Worm (Caenorhabditis elegans) whole organism, dauer: ENCODE results near the gene Y50E8A.5.

ENCODE experiments used
- unc-62 ChIP-seq: sonication (generic microtip); optimal IDR thresholded peaks from 2 replicates; lab custom pipeline; 2017; ENCODE audit warnings: missing biosample characterization, missing genetic modification reagents, missing genetic modification characterization

Gene Y50E8A.5

ce11 chrV:14726596-14726995, 10.2 kb downstream of the Y50E8A.5 start, which contains the start of gene Y50E8A.1:
Gene Y50E8A.1 (plus strand): TSS chrV:14726896.
- TF ChIP-seq unc-62, result no peak

ce11 chrV:14725409-14725808, 11.3 kb downstream of the Y50E8A.5 start:
- TF ChIP-seq unc-62, result no peak

ce11 chrV:14723020-14723419, 13.7 kb downstream of the Y50E8A.5 start, which contains the start of gene R08A2.7:
Gene R08A2.7 (plus strand): TSS chrV:14723320.
- TF ChIP-seq unc-62, result no peak

ce11 chrV:14719491-14719890, 17.3 kb downstream of the Y50E8A.5 start, which contains the start of gene R08A2.1:
Gene R08A2.1 (minus strand): TSS chrV:14719591.
- TF ChIP-seq unc-62, result no peak

ce11 chrV:14716114-14716513, 20.6 kb downstream of the Y50E8A.5 start, which contains the start of gene fbxa-147:
Gene fbxa-147 (plus strand): TSS chrV:14716499.
- TF ChIP-seq unc-62, result no peak

- TF ChIP-seq unc-62, result no peak
Measured at ce11 chrV:14715608-14716007, 21.1 kb downstream of the Y50E8A.5 start, which contains the start of gene R08A2.2. Gene R08A2.2 (minus strand): TSS chrV:14715708.

ce11 chrV:14712316-14712715, 24.4 kb downstream of the Y50E8A.5 start, which contains the start of gene R08A2.5:
Gene R08A2.5 (plus strand): TSS chrV:14712616.
- no peak for TF ChIP-seq unc-62

- TF ChIP-seq unc-62, result no peak
Measured at ce11 chrV:14711077-14711476, 25.7 kb downstream of the Y50E8A.5 start, which contains the start of gene ssp-33. Gene ssp-33 (plus strand): TSS chrV:14711377.

ce11 chrV:14707958-14708357, 28.8 kb downstream of the Y50E8A.5 start, which contains the start of gene R08A2.9:
Gene R08A2.9 (plus strand): TSS chrV:14708258.
- no peak for TF ChIP-seq unc-62

ce11 chrV:14698666-14699065, 38.1 kb downstream of the Y50E8A.5 start, which contains the start of gene set-5:
Gene set-5 (plus strand): TSS chrV:14698966.
- no peak for TF ChIP-seq unc-62

ce11 chrV:14698005-14698404, 38.7 kb downstream of the Y50E8A.5 start:
- TF ChIP-seq unc-62, result no peak

ce11 chrV:14696604-14697307, 40.0 kb downstream of the Y50E8A.5 start, which contains the start of gene unc-112:
Gene unc-112 (minus strand): TSS chrV:14696654.
- TF ChIP-seq unc-62, result no peak

ce11 chrV:14695713-14696112, 41.0 kb downstream of the Y50E8A.5 start:
- no peak for TF ChIP-seq unc-62

ce11 chrV:14689060-14689750, 47.5 kb downstream of the Y50E8A.5 start, which contains the start of gene gasr-8:
Gene gasr-8 (plus strand): TSS chrV:14689110.
- TF ChIP-seq unc-62, result no peak

- no peak for TF ChIP-seq unc-62
Measured at ce11 chrV:14688097-14688912, 48.4 kb downstream of the Y50E8A.5 start, which contains the start of gene C47E8.11. Gene C47E8.11 (plus strand): TSS chrV:14688616.
